Fruit fly (Drosophila melanogaster) S2 (cell line): ENCODE data around the gene siz.

ENCODE experiments used
- CG8478 ChIP-seq: fragments of >200 bp; optimal IDR thresholded peaks from 2 replicates; lab custom pipeline; 2018
- CTCF ChIP-seq, 2 experiments: fragments of >200 bp; optimal IDR thresholded peaks; 2 replicates each; lab custom pipeline; 2018

DNA sequence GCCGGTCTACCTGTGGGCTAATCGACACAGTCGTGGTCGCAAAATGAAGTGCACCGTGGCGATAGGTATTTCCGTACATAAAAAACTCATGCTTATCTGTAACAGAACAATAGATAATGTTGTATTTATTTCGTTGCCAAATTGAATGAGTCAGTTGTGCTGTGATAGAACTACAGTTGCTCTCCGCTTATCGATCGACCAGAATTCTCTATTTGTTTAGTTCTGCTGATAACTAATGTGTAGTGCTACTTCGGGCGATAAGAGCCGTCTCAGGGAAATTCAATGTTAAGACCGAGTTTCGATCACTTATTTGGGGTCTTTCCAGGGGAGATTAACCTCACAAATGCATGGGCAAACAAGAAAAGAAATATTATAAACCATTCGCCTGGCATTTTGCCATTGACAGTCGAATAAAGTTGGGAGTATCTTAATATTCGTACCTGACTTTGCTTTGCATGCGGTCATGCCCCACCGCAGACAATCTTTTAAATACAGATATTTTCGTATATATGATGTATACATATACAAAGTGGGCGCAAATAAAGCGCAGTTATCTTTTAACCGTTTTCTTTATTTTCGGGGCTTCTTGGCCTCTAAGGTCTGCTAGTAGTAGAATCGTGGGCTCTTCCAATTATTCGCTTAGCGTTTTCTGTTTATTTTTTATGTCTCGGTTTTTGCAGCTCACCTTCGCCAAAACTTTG is 2.1 kb downstream of the siz start:
- TF ChIP-seq CTCF (optimal IDR thresholded peaks at IDR 0.05; lab: Kevin White, UChicago) (no peak), CG8478 (lab: Kevin White, UChicago) (no peak)
